Worm (Caenorhabditis elegans) whole organism, midembryonic: ENCODE results near the gene Y69A2AR.22.

Source experiments
- T22C8.4 ChIP-seq: fragments of 200-800 bp; sonication (Bioruptor generic); IDR thresholded peaks from 2 replicates; pipeline ENCODE4 v1.3.6; 2022; ENCODE audit warnings: missing genetic modification characterization, missing compliant biosample characterization
- cog-1 ChIP-seq: sonication (generic microtip); optimal IDR thresholded peaks from 2 replicates; lab custom pipeline; 2016; ENCODE audit warnings: missing genetic modification characterization, missing compliant biosample characterization
- flt-1 ChIP-seq: fragments of 200-800 bp; sonication (Bioruptor generic); IDR thresholded peaks from 2 replicates; pipeline ENCODE4 v1.3.6; 2022; ENCODE audit warnings: missing genetic modification characterization, missing compliant biosample characterization
- med-1 ChIP-seq: sonication (generic microtip); optimal IDR thresholded peaks from 2 replicates; lab custom pipeline; 2017; ENCODE audit warnings: missing genetic modification characterization, mild to moderate bottlenecking, missing compliant biosample characterization, antibody characterized with exemption, missing genetic modification reagents; ENCODE audit not compliant: insufficient read depth
- tab-1 ChIP-seq: fragments of 200-800 bp; sonication (Bioruptor generic); IDR thresholded peaks from 2 replicates; pipeline ENCODE4 v1.3.6; 2022; ENCODE audit warnings: missing genetic modification characterization, missing compliant biosample characterization
- ztf-29 ChIP-seq: fragments of 200-800 bp; sonication (Bioruptor generic); IDR thresholded peaks from 2 replicates; pipeline ENCODE4 v1.3.6; 2022; ENCODE audit warnings: missing genetic modification reagents, missing genetic modification characterization, missing compliant biosample characterization

DNA sequence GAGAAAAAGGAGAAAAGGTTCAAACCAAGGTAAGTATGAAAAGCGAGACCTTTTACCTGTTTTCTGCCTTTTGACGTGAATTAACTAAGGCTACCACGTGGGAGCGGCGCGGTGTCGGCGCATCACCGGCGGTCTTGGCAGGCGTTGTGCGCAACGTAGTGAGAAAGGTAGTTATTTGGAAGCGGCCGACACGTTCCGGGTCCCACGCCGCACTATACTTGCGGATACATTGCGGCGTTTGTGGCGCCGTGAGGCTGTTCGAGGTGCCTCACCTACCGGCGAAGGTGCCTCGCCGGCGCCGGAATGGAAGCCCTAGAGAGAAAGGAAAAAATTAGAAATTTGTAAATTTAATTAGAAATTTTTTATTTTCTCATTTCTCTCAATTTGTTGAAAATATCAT lies 45.1 kb upstream of the Y69A2AR.22 start:
- no peak for TF ChIP-seq cog-1 (tag; lab: Kevin White, UChicago)
- TF ChIP-seq T22C8.4 = no peak
- TF ChIP-seq ztf-29 (GFP tag; lab: Robert Waterston, UW) = no peak
- TF ChIP-seq med-1 (GFP tag; lab: Kevin White, UChicago) = no peak
- no peak for TF ChIP-seq flt-1
- no peak for TF ChIP-seq tab-1 (GFP tag; lab: Robert Waterston, UW)
